Worm (Caenorhabditis elegans): ENCODE measurements around the gene Y82E9BR.8.
"Not testable (repeated sequence)": the region's sequence is repeated elsewhere in the genome, so short reads cannot be mapped to it uniquely, and the experiment has no call there.

Y82E9BR.8 gene

ce11 chrIII:1384694-1385093 is 26.8 kb upstream of the Y82E9BR.8 start:
- TF ChIP-seq hlh-11 (tag; optimal IDR thresholded peaks at IDR 0.05): peak; percentile 22
- TF ChIP-seq fos-1 (tag; optimal IDR thresholded peaks at IDR 0.05): no peak
- TF ChIP-seq dmd-6 (GFP tag; IDR thresholded peaks at IDR 0.05): peak; percentile 53
- peak; percentile 50 for TF ChIP-seq nhr-28 (tag; optimal IDR thresholded peaks at IDR 0.05)
- TF ChIP-seq nhr-11 (tag; optimal IDR thresholded peaks at IDR 0.05): no peak
- no peak for TF ChIP-seq mes-2 (tag; optimal IDR thresholded peaks at IDR 0.05; ENCODE audit: poor library complexity, severe bottlenecking)
- no peak for TF ChIP-seq nhr-77 (tag; optimal IDR thresholded peaks at IDR 0.05)
- TF ChIP-seq daf-12 (tag; optimal IDR thresholded peaks at IDR 0.05): no peak
- TF ChIP-seq jun-1 (tag; optimal IDR thresholded peaks at IDR 0.05): no peak
- TF ChIP-seq daf-16 (GFP tag; optimal IDR thresholded peaks at IDR 0.05): no peak
- peak; percentile 39 for TF ChIP-seq daf-16 (tag; optimal IDR thresholded peaks at IDR 0.05)
- TF ChIP-seq nhr-237 (tag; optimal IDR thresholded peaks at IDR 0.05): no peak
- TF ChIP-seq pqm-1 (tag; optimal IDR thresholded peaks at IDR 0.05): peak; percentile 54
- TF ChIP-seq unc-130 (GFP tag; optimal IDR thresholded peaks at IDR 0.05): no peak

DNA sequence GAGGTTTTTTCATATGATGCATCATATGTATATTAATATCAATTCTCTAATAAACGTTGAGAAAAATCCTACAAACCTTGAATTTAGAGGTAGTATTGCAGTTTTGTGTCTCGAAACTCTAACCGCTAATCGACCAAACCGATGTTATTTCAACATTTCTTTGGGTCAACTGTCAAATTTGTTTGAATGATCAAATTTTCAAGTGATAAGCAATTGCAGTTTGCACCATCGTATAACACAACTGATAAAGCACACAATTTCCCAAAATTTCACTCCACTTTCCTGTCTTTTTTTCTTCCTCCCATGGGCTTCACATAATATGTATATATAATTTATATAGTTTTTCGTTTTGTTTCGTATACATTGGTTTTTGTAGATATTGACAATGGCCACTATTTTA is 26.2 kb upstream of the Y82E9BR.8 start, which contains the start of the genes fbxa-138 and Y82E9BR.5:
TSS of gene fbxa-138 (minus strand) at position 161 of the 400 bp plus-strand sequence.
TSS of gene Y82E9BR.5 (plus strand) at position 279 of the 400 bp plus-strand sequence.
- TF ChIP-seq pqm-1 (tag; optimal IDR thresholded peaks at IDR 0.05): peak; percentile 88
- no peak for TF ChIP-seq snpc-1.2 (GFP tag; IDR thresholded peaks at IDR 0.05)
- peak; percentile 32 for TF ChIP-seq nhr-77 (tag; optimal IDR thresholded peaks at IDR 0.05)
- TF ChIP-seq daf-16 (GFP tag; optimal IDR thresholded peaks at IDR 0.05): no peak
- TF ChIP-seq daf-16 (tag; optimal IDR thresholded peaks at IDR 0.05): peak; percentile 43
- TF ChIP-seq nhr-11 (tag; optimal IDR thresholded peaks at IDR 0.05): no peak
- peak; percentile 94 for TF ChIP-seq nhr-28 (tag; optimal IDR thresholded peaks at IDR 0.05)
- TF ChIP-seq hlh-11 (tag; optimal IDR thresholded peaks at IDR 0.05): peak; percentile 49
- TF ChIP-seq dmd-6 (GFP tag; IDR thresholded peaks at IDR 0.05): peak; percentile 80
- no peak for TF ChIP-seq nhr-10 (tag; optimal IDR thresholded peaks at IDR 0.05)

DNA sequence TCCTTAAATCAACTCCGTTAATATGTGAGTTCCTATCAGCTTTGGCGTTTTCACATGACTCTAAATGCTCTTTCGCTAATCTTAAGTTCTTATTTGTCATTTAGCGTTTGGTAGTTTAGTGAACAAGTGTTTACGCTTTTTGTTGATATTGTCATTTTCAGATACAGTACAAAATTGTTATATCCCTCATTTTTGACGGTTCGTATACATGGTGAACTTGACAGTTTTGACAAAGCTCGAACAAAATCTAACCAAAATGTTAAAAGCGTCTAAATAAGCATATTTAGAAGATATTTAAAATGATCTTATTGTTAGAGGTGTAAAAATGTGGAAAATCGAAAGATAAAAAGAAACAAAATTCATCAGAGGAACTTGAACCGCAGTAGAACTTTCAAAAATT is 25.6 kb upstream of the Y82E9BR.8 start:
- TF ChIP-seq mxl-3 (GFP tag; optimal IDR thresholded peaks at IDR 0.05) (no peak), Y5F2A.4 (GFP tag; optimal IDR thresholded peaks at IDR 0.05) (no peak), aha-1 (tag) (peak; percentile 90), zfp-2 (tag; optimal IDR thresholded peaks at IDR 0.05) (no peak)

DNA sequence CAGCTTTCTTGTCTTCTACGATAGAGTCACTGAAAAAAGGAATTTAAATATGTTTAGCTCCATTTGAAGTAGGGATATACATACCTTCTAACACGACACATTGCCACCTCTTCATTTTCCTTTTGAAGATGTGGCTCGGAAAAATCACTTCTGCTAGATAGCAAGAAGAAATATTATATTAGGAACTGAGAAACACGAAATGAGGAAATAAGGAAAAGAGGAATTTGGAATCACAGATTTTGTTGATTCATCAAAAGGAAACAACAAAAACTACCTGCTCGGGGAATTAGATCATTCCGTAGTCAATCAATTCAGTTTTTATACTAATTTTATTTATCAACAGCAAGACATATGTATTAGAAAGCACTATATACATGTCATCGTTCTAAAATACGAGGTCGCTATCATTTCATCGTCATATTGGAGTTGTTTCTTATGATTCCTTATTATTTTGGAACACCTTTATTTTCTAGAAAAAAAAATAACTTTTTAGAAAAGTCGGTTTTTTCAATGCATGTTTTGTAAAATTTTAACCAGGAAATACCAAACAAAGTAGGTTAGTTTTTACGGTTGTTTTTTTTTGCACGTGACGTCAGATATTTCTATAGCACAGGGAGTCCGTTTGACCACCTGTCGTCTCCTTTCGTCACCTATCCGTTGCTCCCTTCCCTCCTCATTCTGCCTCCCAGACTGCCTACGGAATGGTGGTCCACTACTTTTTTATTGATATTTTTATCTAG is 22.8 kb upstream of the Y82E9BR.8 start, which contains the start of the genes pals-21 and Y82E9BR.6:
TSS of gene pals-21 (minus strand) at position 101 of the 740 bp plus-strand sequence.
TSS of gene Y82E9BR.6 (plus strand) at position 690 of the 740 bp plus-strand sequence.
- no peak for TF ChIP-seq gei-8 (GFP tag; optimal IDR thresholded peaks at IDR 0.05)
- no peak for TF ChIP-seq tra-1 (GFP tag; IDR thresholded peaks at IDR 0.05)
- TF ChIP-seq madf-5 (GFP tag; IDR thresholded peaks at IDR 0.05): no peak
- TF ChIP-seq nhr-6 (tag; optimal IDR thresholded peaks at IDR 0.05): no peak
- TF ChIP-seq lsy-2 (tag; optimal IDR thresholded peaks at IDR 0.05): no peak
- TF ChIP-seq nhr-111 (GFP tag; optimal IDR thresholded peaks at IDR 0.05): no peak
- no peak for TF ChIP-seq set-16 (GFP tag; IDR thresholded peaks at IDR 0.05)
- no peak for TF ChIP-seq nhr-48 (tag; optimal IDR thresholded peaks at IDR 0.05)

ce11 chrIII:1377903-1378302 is 20.0 kb upstream of the Y82E9BR.8 start, which contains the start of gene pals-40:
Gene pals-40, minus strand, starts transcription at chrIII:1378003.
- not testable (repeated sequence) for TF ChIP-seq mdt-29 (GFP tag; IDR thresholded peaks at IDR 0.05); zfp-2 (tag; optimal IDR thresholded peaks at IDR 0.05); nhr-25 (tag; optimal IDR thresholded peaks at IDR 0.05; ENCODE audit: borderline replicate concordance, insufficient read depth)

Data from whole organism, L4 larva.